Fruit fly (Drosophila melanogaster): ENCODE data around the gene CG31869.

Gene CG31869

DNA sequence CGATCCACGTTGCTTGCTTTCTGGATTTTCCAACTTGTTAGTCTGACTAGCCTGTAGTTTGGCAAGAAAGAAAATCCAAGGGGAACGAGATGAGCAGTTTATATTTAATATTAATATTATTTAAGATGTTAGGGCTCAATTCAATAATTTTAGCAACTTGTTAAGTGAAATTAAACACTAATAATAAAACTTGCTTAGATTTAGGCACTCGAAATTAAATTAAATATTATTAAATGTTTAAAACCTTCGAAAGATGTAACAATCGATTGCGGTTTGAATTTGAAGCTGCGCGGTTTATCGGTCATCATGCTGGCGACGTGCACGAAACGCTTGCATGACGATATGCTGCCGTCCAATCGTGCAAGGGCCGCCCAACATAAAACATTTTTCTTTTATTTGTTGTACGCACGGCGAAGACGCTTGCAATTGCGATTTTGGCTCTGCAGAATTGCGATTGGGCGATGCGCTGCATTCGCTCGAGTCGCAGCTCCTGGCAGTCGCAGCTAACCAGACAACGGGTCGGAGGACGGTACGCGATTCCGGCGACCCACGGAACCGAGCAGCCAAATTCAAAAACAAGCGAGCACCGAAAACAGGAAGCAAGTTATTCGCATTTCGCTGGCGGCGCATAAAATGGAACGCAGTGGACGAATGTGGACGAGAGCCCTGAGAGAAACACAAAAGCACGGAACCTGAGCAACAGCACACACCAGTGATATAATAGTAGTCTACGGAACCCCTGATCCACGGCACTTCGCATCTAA is 63.7 kb downstream of the CG31869 start, which contains the start of the genes Vha16-5 and CG12299 (continued):
- TF ChIP-seq Jarid2 (GFP tag; optimal IDR thresholded peaks at IDR 0.05) = no peak
- peak; percentile 52 for TF ChIP-seq CG3065 (GFP tag; optimal IDR thresholded peaks at IDR 0.05)
- TF ChIP-seq CG7745 (tag; optimal IDR thresholded peaks at IDR 0.05) = no peak
- TF ChIP-seq Eip74EF (GFP tag; optimal IDR thresholded peaks at IDR 0.05) = no peak
- no peak for TF ChIP-seq HLHmδ (GFP tag; optimal IDR thresholded peaks at IDR 0.05)
- peak; percentile 74 for TF ChIP-seq Dref (GFP tag; IDR thresholded peaks at IDR 0.05)
- peak; percentile 64 for TF ChIP-seq Awh (GFP tag; IDR thresholded peaks at IDR 0.05)
- no peak for TF ChIP-seq prd (optimal IDR thresholded peaks at IDR 0.05)
- TF ChIP-seq prd (GFP tag; IDR thresholded peaks at IDR 0.05) = peak; percentile 95
- TF ChIP-seq pb (GFP tag; optimal IDR thresholded peaks at IDR 0.05) = peak; percentile 69
- TF ChIP-seq H15 (GFP tag; IDR thresholded peaks at IDR 0.05) = peak; percentile 96
- peak; percentile 88 for TF ChIP-seq CG5245 (GFP tag; optimal IDR thresholded peaks at IDR 0.05)
- TF ChIP-seq GATAe (GFP tag; conservative IDR thresholded peaks at IDR 0.05) = no peak; the same call in 1 of the 2 replicates
- peak; percentile 38 for TF ChIP-seq CG17385 (GFP tag; optimal IDR thresholded peaks at IDR 0.05)
- TF ChIP-seq z (GFP tag; IDR thresholded peaks at IDR 0.05) = no peak
- peak; percentile 69 for TF ChIP-seq unc-4 (GFP tag; IDR thresholded peaks at IDR 0.05; ENCODE audit: partially characterized antibody)
- TF ChIP-seq CG18476 (GFP tag; optimal IDR thresholded peaks at IDR 0.05) = peak; percentile 74
- TF ChIP-seq slp2 (GFP tag; optimal IDR thresholded peaks at IDR 0.05) = peak; percentile 78
- TF ChIP-seq CG15479 (GFP tag; optimal IDR thresholded peaks at IDR 0.05) = no peak
- TF ChIP-seq CG17361 (GFP tag; IDR thresholded peaks at IDR 0.05) = peak; percentile 55; the same call in 1 of the 3 replicates
- TF ChIP-seq E2f2 (GFP tag; IDR thresholded peaks at IDR 0.05) = peak; percentile 94
- TF ChIP-seq slou (GFP tag; optimal IDR thresholded peaks at IDR 0.05) = peak; percentile 57
- peak; percentile 75 for TF ChIP-seq cas (GFP tag; IDR thresholded peaks at IDR 0.05)
- TF ChIP-seq B-H1 (GFP tag; IDR thresholded peaks at IDR 0.05) = peak; percentile 75
- TF ChIP-seq CG15011 (GFP tag; optimal IDR thresholded peaks at IDR 0.05) = no peak
- TF ChIP-seq lola (GFP tag; optimal IDR thresholded peaks at IDR 0.05) = peak in 1 of 3 experiments; percentile 84
- peak; percentile 93 for TF ChIP-seq CG2120 (GFP tag; optimal IDR thresholded peaks at IDR 0.05)
- peak; percentile 91 for TF ChIP-seq CG6272 (GFP tag; IDR thresholded peaks at IDR 0.05)
- peak; percentile 96 for TF ChIP-seq tin (GFP tag; optimal IDR thresholded peaks at IDR 0.05)
- peak; percentile 98 for TF ChIP-seq ken (GFP tag; IDR thresholded peaks at IDR 0.05)
- no peak for TF ChIP-seq B-H2 (GFP tag; optimal IDR thresholded peaks at IDR 0.05)
- peak; percentile 68 for TF ChIP-seq ftz-f1 (GFP tag; optimal IDR thresholded peaks at IDR 0.05)
- peak; percentile 63; the same call in 2 of the 3 replicates for TF ChIP-seq CG3726 (GFP tag; IDR thresholded peaks at IDR 0.05)
- peak; percentile 87 for TF ChIP-seq Ets97D (GFP tag; optimal IDR thresholded peaks at IDR 0.05)
- peak; percentile 84 for TF ChIP-seq tx (GFP tag; optimal IDR thresholded peaks at IDR 0.05)
- peak; percentile 85 for TF ChIP-seq CG1602 (GFP tag; optimal IDR thresholded peaks at IDR 0.05)
- TF ChIP-seq Nf-YC (tag; optimal IDR thresholded peaks at IDR 0.05) = no peak
- TF ChIP-seq fru (optimal IDR thresholded peaks at IDR 0.05) = no peak
- TF ChIP-seq CG4424 (GFP tag; optimal IDR thresholded peaks at IDR 0.05) = peak; percentile 87
- TF ChIP-seq CG8478 (optimal IDR thresholded peaks at IDR 0.05) = no peak
- TF ChIP-seq hb (GFP tag; IDR thresholded peaks at IDR 0.05; ENCODE audit: partially characterized antibody) = peak; percentile 84
- TF ChIP-seq hbn (GFP tag; IDR thresholded peaks at IDR 0.05; ENCODE audit: partially characterized antibody) = peak; percentile 63
- TF ChIP-seq CG4328 (GFP tag; optimal IDR thresholded peaks at IDR 0.05) = peak; percentile 28
- no peak for TF ChIP-seq Hr39 (optimal IDR thresholded peaks at IDR 0.05)
- TF ChIP-seq CG7928 (GFP tag; optimal IDR thresholded peaks at IDR 0.05) = peak; percentile 30
- no peak for TF ChIP-seq CG17568 (GFP tag; optimal IDR thresholded peaks at IDR 0.05)
- no peak for TF ChIP-seq jigr1 (GFP tag; IDR thresholded peaks at IDR 0.05)
- peak; percentile 70 for TF ChIP-seq HmgZ (tag; optimal IDR thresholded peaks at IDR 0.05)
- no peak for TF ChIP-seq CG15269 (tag; optimal IDR thresholded peaks at IDR 0.05)
- TF ChIP-seq psq (GFP tag; optimal IDR thresholded peaks at IDR 0.05) = peak; percentile 68
